Worm (Caenorhabditis elegans) whole organism, early embryonic: ENCODE results near the gene B0348.10.

Source experiments
- F13C5.2 ChIP-seq: sonication (generic microtip); optimal IDR thresholded peaks from 2 replicates; lab custom pipeline; 2017; ENCODE audit warnings: mild to moderate bottlenecking, missing genetic modification characterization, inconsistent platforms, missing compliant biosample characterization
- ama-1 ChIP-seq: fragments of 150-350 bp; optimal IDR thresholded peaks from 2 replicates; lab custom pipeline; 2014
- ceh-13 ChIP-seq: fragments of 200-800 bp; sonication (Bioruptor generic); optimal IDR thresholded peaks from 2 replicates; lab custom pipeline; 2018; ENCODE audit warnings: mild to moderate bottlenecking, missing genetic modification characterization, missing compliant biosample characterization
- ceh-36 ChIP-seq: sonication (generic microtip); optimal IDR thresholded peaks from 2 replicates; lab custom pipeline; 2016; ENCODE audit warnings: missing genetic modification characterization, inconsistent platforms, missing compliant biosample characterization
- ets-7 ChIP-seq: sonication (generic microtip); optimal IDR thresholded peaks from 2 replicates; lab custom pipeline; 2016; ENCODE audit warnings: missing genotype, missing genetic modification characterization, missing compliant biosample characterization
- flt-1 ChIP-seq: fragments of 200-800 bp; sonication (Bioruptor generic); IDR thresholded peaks from 2 replicates; pipeline ENCODE4 v1.3.6; 2022; ENCODE audit warnings: missing genetic modification characterization, missing compliant biosample characterization
- hmbx-1 ChIP-seq: sonication (generic microtip); optimal IDR thresholded peaks from 2 replicates; lab custom pipeline; 2016; ENCODE audit warnings: mild to moderate bottlenecking, missing genetic modification characterization, missing compliant biosample characterization
- hmg-4 ChIP-seq: fragments of 200-800 bp; sonication (Bioruptor generic); optimal IDR thresholded peaks from 2 replicates; lab custom pipeline; 2018; ENCODE audit warnings: mild to moderate bottlenecking, missing genetic modification characterization, missing compliant biosample characterization
- scrt-1 ChIP-seq: fragments of 200-800 bp; sonication (Bioruptor generic); IDR thresholded peaks from 2 replicates; pipeline ENCODE4 v1.3.6; 2022; ENCODE audit warnings: missing genetic modification characterization, missing compliant biosample characterization
- tbx-11 ChIP-seq: fragments of 200-800 bp; sonication (Bioruptor generic); IDR thresholded peaks from 2 replicates; pipeline ENCODE4 v1.3.6; 2022; ENCODE audit warnings: missing genetic modification characterization, missing compliant biosample characterization

DNA sequence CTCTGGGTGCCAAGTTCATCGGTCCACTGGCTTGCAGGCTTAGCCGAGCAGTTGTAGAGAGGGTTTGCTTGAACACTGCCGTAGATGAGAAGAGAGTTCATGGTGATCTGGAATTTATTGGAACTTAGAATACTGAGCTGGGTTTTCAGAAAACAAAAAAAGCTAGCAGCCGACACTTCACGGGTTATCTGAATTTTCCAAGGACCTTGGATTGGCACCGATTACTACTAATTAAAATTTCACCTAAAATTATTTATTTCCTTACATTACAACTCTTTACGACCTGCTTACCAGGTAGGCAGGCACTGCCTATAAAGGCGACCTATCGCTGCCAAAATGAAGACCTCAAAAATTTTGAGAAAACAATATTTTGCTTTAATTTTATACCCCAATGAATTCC, 47.4 kb upstream of the B0348.10 start, which contains the start of gene srt-52:
- TF ChIP-seq flt-1 (GFP tag; lab: Robert Waterston, UW) (no peak), hmg-4 (GFP tag; lab: Kevin White, UChicago) (no peak), ceh-13 (GFP tag; lab: Kevin White, UChicago) (no peak), ama-1 (lab: Kevin White, UChicago) (no peak), tbx-11 (GFP tag; lab: Robert Waterston, UW) (no peak), ceh-36 (no peak), ets-7 (no peak), hmbx-1 (no peak), F13C5.2 (tag; lab: Kevin White, UChicago) (no peak), scrt-1 (GFP tag; lab: Robert Waterston, UW) (no peak)
